Fruit fly (Drosophila melanogaster) whole organism, embryonic: ENCODE results near the gene CG3448.

Experiments used
- Adf1 ChIP-seq: fragments of 200-800 bp; sonication (Bioruptor generic); IDR thresholded peaks from 2 replicates; pipeline ENCODE4 v1.3.6; 2022; ENCODE audit warnings: missing biosample characterization, missing genetic modification characterization
- Asciz ChIP-seq: fragments of 200-800 bp; sonication (Bioruptor generic); optimal IDR thresholded peaks from 2 replicates; lab custom pipeline; 2017; ENCODE audit warnings: missing biosample characterization, mild to moderate bottlenecking, missing genetic modification characterization, missing genetic modification reagents
- Atf-2 ChIP-seq: fragments of 200-800 bp; sonication (Bioruptor generic); optimal IDR thresholded peaks from 2 replicates; lab custom pipeline; 2016; ENCODE audit warnings: missing biosample characterization, missing genetic modification characterization
- B-H2 ChIP-seq: fragments of 200-800 bp; sonication (Bioruptor generic); optimal IDR thresholded peaks from 2 replicates; lab custom pipeline; 2018; ENCODE audit warnings: missing biosample characterization, mild to moderate bottlenecking, missing genetic modification characterization
- CG11723 ChIP-seq: fragments of 200-800 bp; sonication (Bioruptor generic); optimal IDR thresholded peaks from 2 replicates; lab custom pipeline; 2017; ENCODE audit warnings: missing biosample characterization, mild to moderate bottlenecking, missing genetic modification characterization
- CG12219 ChIP-seq: fragments of 200-800 bp; sonication (Bioruptor generic); optimal IDR thresholded peaks from 3 replicates; lab custom pipeline; 2018; ENCODE audit warnings: missing biosample characterization, mild to moderate bottlenecking, missing genetic modification characterization
- CG12744 ChIP-seq: fragments of 200-800 bp; sonication (Bioruptor generic); optimal IDR thresholded peaks from 2 replicates; lab custom pipeline; 2016; ENCODE audit warnings: missing biosample characterization, missing genetic modification characterization
- CG13775 ChIP-seq: fragments of 200-800 bp; sonication (Bioruptor generic); optimal IDR thresholded peaks from 3 replicates; lab custom pipeline; 2017; ENCODE audit warnings: missing biosample characterization, mild to moderate bottlenecking, missing genetic modification characterization
- CG14441 ChIP-seq: fragments of 200-800 bp; sonication (Bioruptor generic); IDR thresholded peaks from 2 replicates; pipeline ENCODE4 v1.3.6; 2022; ENCODE audit warnings: missing biosample characterization, missing genetic modification characterization
- CG1792 ChIP-seq: fragments of 200-800 bp; sonication (Bioruptor generic); optimal IDR thresholded peaks from 2 replicates; lab custom pipeline; 2016; ENCODE audit warnings: missing biosample characterization, missing genetic modification characterization
- CG42726 ChIP-seq: fragments of 200-800 bp; sonication (Bioruptor generic); IDR thresholded peaks from 2 replicates; pipeline ENCODE4 v1.3.6; 2022; ENCODE audit warnings: missing biosample characterization, missing genetic modification characterization; ENCODE audit not compliant: partially characterized antibody
- CG5180 ChIP-seq: fragments of 200-800 bp; sonication (Bioruptor generic); optimal IDR thresholded peaks from 3 replicates; lab custom pipeline; 2017; ENCODE audit warnings: missing biosample characterization, missing genetic modification characterization, mild to moderate bottlenecking, moderate library complexity, missing genetic modification reagents
- CG6689 ChIP-seq: fragments of 200-800 bp; sonication (Bioruptor generic); IDR thresholded peaks from 2 replicates; pipeline ENCODE4 v1.3.6; 2022; ENCODE audit warnings: missing biosample characterization, missing genetic modification characterization
- CG7786 ChIP-seq: fragments of 200-800 bp; sonication (Bioruptor generic); optimal IDR thresholded peaks from 2 replicates; lab custom pipeline; 2016; ENCODE audit warnings: missing biosample characterization, missing genetic modification characterization
- CG8924 ChIP-seq: fragments of 200-800 bp; optimal IDR thresholded peaks from 3 replicates; lab custom pipeline; 2019; ENCODE audit warnings: missing biosample characterization, mild to moderate bottlenecking, missing genetic modification characterization, moderate library complexity
- CkIIα-i1 ChIP-seq: fragments of 200-800 bp; sonication (Bioruptor generic); IDR thresholded peaks from 2 replicates; pipeline ENCODE4 v1.3.6; 2022; ENCODE audit warnings: missing biosample characterization, missing genetic modification characterization
- Dbx ChIP-seq: fragments of 200-800 bp; sonication (Bioruptor generic); IDR thresholded peaks from 3 replicates; pipeline ENCODE4 v1.3.6; 2022; ENCODE audit warnings: missing biosample characterization, missing genetic modification characterization
- Dip3 ChIP-seq: fragments of 200-800 bp; sonication (Bioruptor generic); optimal IDR thresholded peaks from 3 replicates; lab custom pipeline; 2016; ENCODE audit warnings: missing biosample characterization, missing genetic modification characterization
- Dp ChIP-seq: fragments of 200-800 bp; sonication (Bioruptor generic); optimal IDR thresholded peaks from 2 replicates; lab custom pipeline; 2018; ENCODE audit warnings: missing biosample characterization, mild to moderate bottlenecking, missing genetic modification characterization, moderate library complexity
- ERR ChIP-seq: fragments of 200-800 bp; sonication (Bioruptor generic); optimal IDR thresholded peaks from 2 replicates; lab custom pipeline; 2016; ENCODE audit warnings: missing biosample characterization, missing genetic modification characterization
- HLH54F ChIP-seq: fragments of 200-800 bp; sonication (Bioruptor generic); optimal IDR thresholded peaks from 3 replicates; lab custom pipeline; 2016; ENCODE audit warnings: missing biosample characterization, missing genetic modification characterization
- MBD-R2 ChIP-seq: fragments of 200-800 bp; sonication (Bioruptor generic); IDR thresholded peaks from 2 replicates; pipeline ENCODE4 v1.3.6; 2022; ENCODE audit warnings: missing biosample characterization, missing genetic modification characterization
- Mad ChIP-seq: fragments of 200-800 bp; sonication (Bioruptor generic); optimal IDR thresholded peaks from 2 replicates; lab custom pipeline; 2016; ENCODE audit warnings: missing biosample characterization, missing genetic modification characterization
- Max ChIP-seq: fragments of 200-800 bp; sonication (Bioruptor generic); optimal IDR thresholded peaks from 2 replicates; lab custom pipeline; 2016; ENCODE audit warnings: missing biosample characterization, mild to moderate bottlenecking, missing genetic modification characterization
- Oli ChIP-seq: fragments of 200-800 bp; sonication (Bioruptor generic); optimal IDR thresholded peaks from 2 replicates; lab custom pipeline; 2018; ENCODE audit warnings: missing biosample characterization, mild to moderate bottlenecking, missing genetic modification characterization, moderate library complexity
- Poxn ChIP-seq: fragments of 200-800 bp; sonication (Bioruptor generic); IDR thresholded peaks from 2 replicates; pipeline ENCODE4 v1.3.6; 2022; ENCODE audit warnings: missing biosample characterization, missing genetic modification characterization
- Ravus ChIP-seq: fragments of 200-800 bp; sonication (Bioruptor generic); IDR thresholded peaks from 2 replicates; pipeline ENCODE4 v1.3.6; 2022; ENCODE audit warnings: missing biosample characterization, missing genetic modification characterization
- Trl ChIP-seq, 3 experiments: fragments of >200 bp in 2 of 3; fragments of 200-800 bp in 1 of 3; sonication (Bioruptor generic) in 1 of 3; optimal IDR thresholded peaks; 2 replicates in 1 of 3; 3 replicates in 2 of 3; lab custom pipeline; 2016 to 2017; ENCODE audit warnings: missing biosample characterization in 1 of 3, missing genetic modification characterization in 1 of 3
- ara ChIP-seq: fragments of 200-800 bp; sonication (Bioruptor generic); IDR thresholded peaks from 2 replicates; pipeline ENCODE4 v1.3.6; 2022; ENCODE audit warnings: missing biosample characterization, missing genetic modification characterization
- caup ChIP-seq: fragments of 200-800 bp; sonication (Bioruptor generic); optimal IDR thresholded peaks from 3 replicates; lab custom pipeline; 2017; ENCODE audit warnings: missing biosample characterization, mild to moderate bottlenecking, missing genetic modification characterization, moderate library complexity; ENCODE audit not compliant: severe bottlenecking
- crp ChIP-seq, 2 experiments: fragments of 200-800 bp; sonication (Bioruptor generic); optimal IDR thresholded peaks; 2 replicates in 1 of 2; 3 replicates in 1 of 2; lab custom pipeline; 2017; ENCODE audit warnings: missing biosample characterization in 2 of 2, missing genetic modification characterization in 2 of 2, mild to moderate bottlenecking in 1 of 2, moderate library complexity in 1 of 2
- esg ChIP-seq: fragments of 200-800 bp; sonication (Bioruptor generic); conservative IDR thresholded peaks from 2 replicates; pipeline ENCODE4 v1.3.6; 2022; ENCODE audit warnings: missing biosample characterization, missing genetic modification characterization
- ewg ChIP-seq: fragments of 200-800 bp; sonication (Bioruptor generic); optimal IDR thresholded peaks from 3 replicates; lab custom pipeline; 2017; ENCODE audit warnings: mild to moderate bottlenecking, missing biosample characterization, missing genetic modification reagents, missing genetic modification characterization
- gcm ChIP-seq: fragments of 200-800 bp; sonication (Bioruptor generic); optimal IDR thresholded peaks from 2 replicates; lab custom pipeline; 2019; ENCODE audit warnings: missing biosample characterization, mild to moderate bottlenecking, missing genetic modification characterization, moderate library complexity
- gsb ChIP-seq: fragments of 200-800 bp; sonication (Bioruptor generic); IDR thresholded peaks from 2 replicates; pipeline ENCODE4 v1.3.6; 2022; ENCODE audit warnings: missing biosample characterization, missing genetic modification characterization
- h ChIP-seq: fragments of >200 bp; optimal IDR thresholded peaks from 2 replicates; lab custom pipeline; 2017
- inv ChIP-seq: fragments of 200-800 bp; sonication (Bioruptor generic); IDR thresholded peaks from 2 replicates; pipeline ENCODE4 v1.3.6; 2022; ENCODE audit warnings: missing biosample characterization, missing genetic modification characterization; ENCODE audit not compliant: partially characterized antibody
- kay ChIP-seq: fragments of 200-800 bp; sonication (Bioruptor generic); optimal IDR thresholded peaks from 2 replicates; lab custom pipeline; 2016; ENCODE audit warnings: missing biosample characterization, missing genetic modification characterization
- lab ChIP-seq: fragments of 200-800 bp; sonication (Bioruptor generic); optimal IDR thresholded peaks from 3 replicates; lab custom pipeline; 2017; ENCODE audit warnings: missing biosample characterization, missing genetic modification characterization, mild to moderate bottlenecking, moderate library complexity, missing genetic modification reagents
- luna ChIP-seq: fragments of 200-800 bp; sonication (Bioruptor generic); optimal IDR thresholded peaks from 2 replicates; lab custom pipeline; 2016; ENCODE audit warnings: missing biosample characterization, missing genetic modification characterization
- oc ChIP-seq: fragments of 200-800 bp; sonication (Bioruptor generic); optimal IDR thresholded peaks from 2 replicates; lab custom pipeline; 2018; ENCODE audit warnings: missing biosample characterization, mild to moderate bottlenecking, missing genetic modification characterization, moderate library complexity
- p53 ChIP-seq: fragments of 200-800 bp; sonication (Bioruptor generic); optimal IDR thresholded peaks from 2 replicates; lab custom pipeline; 2016; ENCODE audit warnings: missing biosample characterization, missing genetic modification characterization
- repo ChIP-seq: fragments of 200-800 bp; sonication (Bioruptor generic); optimal IDR thresholded peaks from 2 replicates; lab custom pipeline; 2016; ENCODE audit warnings: missing biosample characterization, missing genetic modification characterization
- stwl ChIP-seq: fragments of 200-800 bp; sonication (Bioruptor generic); optimal IDR thresholded peaks from 3 replicates; lab custom pipeline; 2018; ENCODE audit warnings: missing biosample characterization, mild to moderate bottlenecking, missing genetic modification characterization, moderate library complexity
- tin ChIP-seq: fragments of 200-800 bp; sonication (Bioruptor generic); optimal IDR thresholded peaks from 3 replicates; lab custom pipeline; 2016; ENCODE audit warnings: missing biosample characterization, missing genetic modification characterization
- tll ChIP-seq, 2 experiments: fragments of 200-800 bp in 1 of 2; fragments of >200 bp in 1 of 2; sonication (Bioruptor generic) in 1 of 2; optimal IDR thresholded peaks; 2 replicates each; lab custom pipeline; 2017 to 2019; ENCODE audit warnings: missing biosample characterization in 2 of 2, missing genetic modification characterization in 2 of 2, mild to moderate bottlenecking in 1 of 2, moderate library complexity in 1 of 2
- tup ChIP-seq: fragments of 200-800 bp; sonication (Bioruptor generic); optimal IDR thresholded peaks from 2 replicates; lab custom pipeline; 2016; ENCODE audit warnings: missing biosample characterization, mild to moderate bottlenecking, missing genetic modification characterization, moderate library complexity
- unc-4 ChIP-seq: fragments of 200-800 bp; sonication (Bioruptor generic); IDR thresholded peaks from 2 replicates; pipeline ENCODE4 v1.3.6; 2022; ENCODE audit warnings: missing biosample characterization, missing genetic modification characterization; ENCODE audit not compliant: partially characterized antibody

Gene CG3448

dm6 chr3L:9422636-9423419 is 28.5 kb downstream of the CG3448 start, which contains the start of gene aay (continued):
- TF ChIP-seq tll (GFP tag; optimal IDR thresholded peaks at IDR 0.05; lab: Kevin White, UChicago) (peak; percentile 19 to 83), p53 (GFP tag; lab: Kevin White, UChicago) (peak; percentile 47), CG7786 (GFP tag; lab: Kevin White, UChicago) (peak; percentile 97), ara (GFP tag; lab: Robert Waterston, UW) (peak; percentile 98), CG8924 (tag; lab: Kevin White, UChicago) (peak; percentile 100), Dip3 (GFP tag; lab: Kevin White, UChicago) (peak; percentile 98), B-H2 (GFP tag; lab: Kevin White, UChicago) (peak; percentile 94), unc-4 (GFP tag; lab: Robert Waterston, UW) (peak; percentile 34; the same call in 1 of the 2 replicates), CG12219 (GFP tag; lab: Kevin White, UChicago) (peak; percentile 98), Trl (optimal IDR thresholded peaks at IDR 0.05; lab: Kevin White, UChicago) (peak; percentile 60 to 80), Trl (GFP tag; optimal IDR thresholded peaks at IDR 0.05; lab: Kevin White, UChicago) (peak; percentile 95), gcm (GFP tag; lab: Kevin White, UChicago) (peak; percentile 100), luna (peak; percentile 85), CG11723 (GFP tag; lab: Kevin White, UChicago) (peak; percentile 97), ERR (GFP tag; lab: Kevin White, UChicago) (peak; percentile 96), Atf-2 (GFP tag; lab: Kevin White, UChicago) (peak; percentile 96), crp (GFP tag; optimal IDR thresholded peaks at IDR 0.05; lab: Kevin White, UChicago) (peak in 1 of 2 experiments; percentile 75), Ravus (peak; percentile 96), tup (GFP tag; lab: Kevin White, UChicago) (peak; percentile 97), CG14441 (GFP tag; lab: Robert Waterston, UW) (peak; percentile 98), ewg (GFP tag; lab: Kevin White, UChicago) (peak; percentile 97), inv (GFP tag; lab: Robert Waterston, UW) (no peak), Dbx (GFP tag; lab: Robert Waterston, UW) (peak; percentile 97), caup (peak; percentile 99), MBD-R2 (GFP tag; lab: Robert Waterston, UW) (peak; percentile 94), CkIIα-i1 (GFP tag; lab: Robert Waterston, UW) (peak; percentile 91), Dp (GFP tag; lab: Kevin White, UChicago) (peak; percentile 21), h (no peak), Adf1 (GFP tag; lab: Robert Waterston, UW) (peak; percentile 87), repo (GFP tag; lab: Kevin White, UChicago) (peak; percentile 95), tin (GFP tag; lab: Kevin White, UChicago) (peak; percentile 98), CG5180 (peak; percentile 93), kay (GFP tag; lab: Kevin White, UChicago) (peak; percentile 98), Asciz (GFP tag; lab: Kevin White, UChicago) (peak; percentile 99), CG6689 (GFP tag; lab: Robert Waterston, UW) (peak; percentile 98), CG1792 (peak; percentile 97), stwl (tag; lab: Kevin White, UChicago) (peak; percentile 88), CG13775 (GFP tag; lab: Kevin White, UChicago) (peak; percentile 99), esg (GFP tag; lab: Robert Waterston, UW) (peak; percentile 98), Max (GFP tag; lab: Kevin White, UChicago) (peak; percentile 99), HLH54F (GFP tag; lab: Kevin White, UChicago) (peak; percentile 98), CG12744 (GFP tag; lab: Kevin White, UChicago) (peak; percentile 98), gsb (GFP tag; lab: Robert Waterston, UW) (peak; percentile 96), Poxn (GFP tag; lab: Robert Waterston, UW) (peak; percentile 90), oc (tag; lab: Kevin White, UChicago) (peak; percentile 99), CG42726 (GFP tag; lab: Robert Waterston, UW) (no peak; the same call in 1 of the 2 replicates), lab (GFP tag; lab: Kevin White, UChicago) (peak; percentile 99), Mad (peak; percentile 99), Oli (tag; lab: Kevin White, UChicago) (peak; percentile 99)
